Worm (Caenorhabditis elegans) whole organism, L3 larva: ENCODE results near the gene F55G1.6.

Experiments used
- aly-2 ChIP-seq: fragments of 150-350 bp; optimal IDR thresholded peaks from 2 replicates; lab custom pipeline; 2014; ENCODE audit warnings: missing biosample characterization, missing genetic modification characterization
- ceh-82 ChIP-seq: fragments of 150-350 bp; optimal IDR thresholded peaks from 2 replicates; lab custom pipeline; 2014; ENCODE audit warnings: missing biosample characterization, missing genetic modification characterization
- elt-2 ChIP-seq: sonication (generic microtip); optimal IDR thresholded peaks from 2 replicates; lab custom pipeline; 2016; ENCODE audit warnings: missing genetic modification reagents, mild to moderate bottlenecking, missing genetic modification characterization, missing compliant biosample characterization
- eor-1 ChIP-seq, 2 experiments: fragments of 150-350 bp; optimal IDR thresholded peaks; 2 replicates each; lab custom pipeline; 2014 to 2018; ENCODE audit warnings: missing biosample characterization in 2 of 2, missing genetic modification characterization in 2 of 2
- lin-15B ChIP-seq: fragments of 150-350 bp; optimal IDR thresholded peaks from 2 replicates; lab custom pipeline; 2014; ENCODE audit warnings: missing biosample characterization, missing genetic modification characterization
- lin-39 ChIP-seq: fragments of 150-350 bp; optimal IDR thresholded peaks from 2 replicates; lab custom pipeline; 2018; ENCODE audit warnings: missing biosample characterization, missing genetic modification reagents, missing genetic modification characterization
- nhr-11 ChIP-seq: fragments of 150-350 bp; optimal IDR thresholded peaks from 2 replicates; lab custom pipeline; 2014; ENCODE audit warnings: missing biosample characterization, missing genetic modification characterization
- nhr-76 ChIP-seq: fragments of 150-350 bp; sonication (generic microtip); optimal IDR thresholded peaks from 5 replicates; lab custom pipeline; 2014; ENCODE audit warnings: missing biosample characterization, missing genetic modification characterization
- pqm-1 ChIP-seq: fragments of 150-350 bp; optimal IDR thresholded peaks from 2 replicates; lab custom pipeline; 2017; ENCODE audit warnings: missing biosample characterization, missing genetic modification characterization, inconsistent platforms
- zag-1 ChIP-seq: fragments of 150-350 bp; optimal IDR thresholded peaks from 2 replicates; lab custom pipeline; 2014; ENCODE audit warnings: missing biosample characterization, missing genetic modification characterization
- ztf-11 ChIP-seq: fragments of 150-350 bp; optimal IDR thresholded peaks from 2 replicates; lab custom pipeline; 2014; ENCODE audit warnings: missing biosample characterization, missing genetic modification characterization

DNA sequence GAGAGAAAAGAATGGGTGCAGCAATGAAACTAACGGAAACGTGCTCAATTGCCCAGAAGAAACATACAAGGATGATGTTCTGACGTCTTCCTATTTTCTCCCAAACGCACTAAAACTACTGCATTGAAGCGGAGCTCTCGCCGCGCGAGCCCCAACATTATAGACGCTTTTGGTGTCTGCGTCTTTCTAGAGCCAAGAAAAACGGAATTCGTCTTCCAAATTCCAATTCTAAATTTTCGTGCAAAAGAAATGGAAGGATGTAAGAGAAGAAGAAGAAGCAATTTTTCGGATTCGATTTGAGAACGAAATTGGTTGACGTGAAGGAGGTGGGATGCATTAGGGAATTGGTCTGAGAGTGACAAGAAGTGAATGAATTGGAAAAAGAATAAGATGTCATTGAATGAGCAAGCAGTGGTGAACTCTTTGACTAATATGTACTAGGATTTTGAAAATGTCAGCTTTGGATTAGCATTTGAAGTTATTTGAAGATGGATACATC is 19.6 kb upstream of the F55G1.6 start:
- TF ChIP-seq zag-1 (tag; lab: Kevin White, UChicago) (no peak), nhr-11 (no peak), aly-2 (tag; lab: Kevin White, UChicago) (no peak), nhr-76 (tag; lab: Kevin White, UChicago) (no peak), pqm-1 (tag; lab: Kevin White, UChicago) (no peak), ceh-82 (tag; lab: Kevin White, UChicago) (no peak), elt-2 (tag; lab: Kevin White, UChicago) (no peak), ztf-11 (tag; lab: Kevin White, UChicago) (no peak), eor-1 (tag; optimal IDR thresholded peaks at IDR 0.05; lab: Kevin White, UChicago) (no peak), lin-39 (peak; percentile 20), lin-15B (tag; lab: Kevin White, UChicago) (no peak)
